Worm (Caenorhabditis elegans): ENCODE data around the gene F14H12.8.

Gene F14H12.8

ce11 chrX:4395073-4395850, 30.5 kb upstream of the F14H12.8 start (continued):
- TF ChIP-seq lim-7 (GFP tag; IDR thresholded peaks at IDR 0.05) = no peak
- TF ChIP-seq dmd-6 (GFP tag; IDR thresholded peaks at IDR 0.05) = peak; percentile 66
- TF ChIP-seq nhr-41 (GFP tag; IDR thresholded peaks at IDR 0.05) = no peak
- peak; percentile 83 for TF ChIP-seq hlh-11 (tag; optimal IDR thresholded peaks at IDR 0.05)
- TF ChIP-seq daf-19 (GFP tag; conservative IDR thresholded peaks at IDR 0.05) = no peak
- TF ChIP-seq ama-1 (optimal IDR thresholded peaks at IDR 0.05) = no peak
- no peak for TF ChIP-seq egl-27 (tag; optimal IDR thresholded peaks at IDR 0.05)
- TF ChIP-seq dpl-1 (GFP tag; optimal IDR thresholded peaks at IDR 0.05) = peak; percentile 44
- TF ChIP-seq mes-2 (tag; optimal IDR thresholded peaks at IDR 0.05; ENCODE audit: poor library complexity, severe bottlenecking) = peak; percentile 92
- peak; percentile 36 for TF ChIP-seq nhr-10 (tag; optimal IDR thresholded peaks at IDR 0.05)
- TF ChIP-seq F10B5.3 (tag; optimal IDR thresholded peaks at IDR 0.05) = peak; percentile 80
- no peak for TF ChIP-seq D1046.2 (GFP tag; IDR thresholded peaks at IDR 0.05)
- TF ChIP-seq R02D3.7 (tag; optimal IDR thresholded peaks at IDR 0.05) = no peak
- TF ChIP-seq ces-1 (GFP tag; optimal IDR thresholded peaks at IDR 0.05) = no peak
- peak; percentile 58 for TF ChIP-seq F37D6.2 (tag; optimal IDR thresholded peaks at IDR 0.05)
- no peak for TF ChIP-seq attf-4 (tag; optimal IDR thresholded peaks at IDR 0.05)
- 0 out of 2 replicates have a peak, but pooled peaks have one; percentile 32 for TF ChIP-seq ctbp-1 (GFP tag; IDR thresholded peaks at IDR 0.05)
- peak; percentile 91 for TF ChIP-seq mep-1 (tag; optimal IDR thresholded peaks at IDR 0.05)
- peak; percentile 58 for TF ChIP-seq nhr-48 (tag; optimal IDR thresholded peaks at IDR 0.05)
- peak; percentile 96 for TF ChIP-seq hmg-1.1 (GFP tag; IDR thresholded peaks at IDR 0.05)
- no peak for TF ChIP-seq aly-2 (tag; optimal IDR thresholded peaks at IDR 0.05)
- no peak for TF ChIP-seq ZK546.5 (tag; optimal IDR thresholded peaks at IDR 0.05)
- TF ChIP-seq daf-16 (GFP tag; optimal IDR thresholded peaks at IDR 0.05) = peak; percentile 33 to 89
- TF ChIP-seq daf-16 (tag; optimal IDR thresholded peaks at IDR 0.05) = peak; percentile 74
- no peak for TF ChIP-seq saeg-2 (GFP tag; IDR thresholded peaks at IDR 0.05)
- TF ChIP-seq dve-1 (tag; optimal IDR thresholded peaks at IDR 0.05; ENCODE audit: insufficient read depth) = peak; percentile 94
- no peak for TF ChIP-seq egl-43 (GFP tag; IDR thresholded peaks at IDR 0.05)
- no peak for TF ChIP-seq ceh-82 (tag; optimal IDR thresholded peaks at IDR 0.05)
- TF ChIP-seq Y5F2A.4 (GFP tag; optimal IDR thresholded peaks at IDR 0.05) = peak; percentile 65
- TF ChIP-seq rbr-2 (tag; optimal IDR thresholded peaks at IDR 0.05) = peak; percentile 88
- peak; percentile 63 for TF ChIP-seq ztf-7 (tag; optimal IDR thresholded peaks at IDR 0.05)
- TF ChIP-seq Y105C5A.15 (GFP tag; IDR thresholded peaks at IDR 0.05) = no peak
- TF ChIP-seq Y75B8A.6 (GFP tag; IDR thresholded peaks at IDR 0.05) = no peak
- peak in 1 of 2 experiments; percentile 83 for TF ChIP-seq lsy-2 (tag; optimal IDR thresholded peaks at IDR 0.05)
- no peak for TF ChIP-seq nhr-11 (tag; optimal IDR thresholded peaks at IDR 0.05)
- TF ChIP-seq nhr-28 (tag; optimal IDR thresholded peaks at IDR 0.05) = peak; percentile 69
- TF ChIP-seq zag-1 (tag; optimal IDR thresholded peaks at IDR 0.05) = no peak
- TF ChIP-seq ztf-11 (tag; optimal IDR thresholded peaks at IDR 0.05) = no peak
- 0 out of 2 replicates have a peak, but pooled peaks have one; percentile 36 for TF ChIP-seq dmd-9 (GFP tag; IDR thresholded peaks at IDR 0.05)
- no peak for TF ChIP-seq sdz-12 (GFP tag; optimal IDR thresholded peaks at IDR 0.05)
- TF ChIP-seq daf-12 (tag; optimal IDR thresholded peaks at IDR 0.05) = no peak
- TF ChIP-seq F49E8.2 (tag; optimal IDR thresholded peaks at IDR 0.05; ENCODE audit: borderline replicate concordance) = no peak
- peak in 1 of 2 experiments; percentile 67 for TF ChIP-seq unc-62 (GFP tag; optimal IDR thresholded peaks at IDR 0.05 in 1 of 2)
- TF ChIP-seq unc-62 (tag; optimal IDR thresholded peaks at IDR 0.05) = no peak
- no peak for TF ChIP-seq set-16 (GFP tag; IDR thresholded peaks at IDR 0.05)
- no peak for TF ChIP-seq ceh-44 (GFP tag; IDR thresholded peaks at IDR 0.05)
- no peak for TF ChIP-seq nhr-111 (GFP tag; optimal IDR thresholded peaks at IDR 0.05)
- peak; percentile 78 for TF ChIP-seq mxl-3 (GFP tag; optimal IDR thresholded peaks at IDR 0.05)
- peak; percentile 60; the same call in 1 of the 2 replicates for TF ChIP-seq php-3 (GFP tag; IDR thresholded peaks at IDR 0.05)
- no peak for TF ChIP-seq T26A8.4 (GFP tag; IDR thresholded peaks at IDR 0.05)
- TF ChIP-seq nhr-42 (GFP tag; IDR thresholded peaks at IDR 0.05) = peak; percentile 86

Data from whole organism, L4 larva.